Worm (Caenorhabditis elegans) whole organism, L3 larva: ENCODE results near the gene F15B10.3.

Experiments used
- R02D3.7 ChIP-seq: fragments of 150-350 bp; optimal IDR thresholded peaks from 2 replicates; lab custom pipeline; 2014; ENCODE audit warnings: missing biosample characterization, missing genetic modification characterization
- ZK546.5 ChIP-seq: sonication (generic microtip); optimal IDR thresholded peaks from 2 replicates; lab custom pipeline; 2017; ENCODE audit warnings: missing biosample characterization, missing genetic modification characterization
- aly-2 ChIP-seq: fragments of 150-350 bp; optimal IDR thresholded peaks from 2 replicates; lab custom pipeline; 2014; ENCODE audit warnings: missing biosample characterization, missing genetic modification characterization
- ama-1 ChIP-seq: fragments of 150-350 bp; optimal IDR thresholded peaks from 2 replicates; lab custom pipeline; 2018
- ceh-16 ChIP-seq: sonication (generic microtip); optimal IDR thresholded peaks from 2 replicates; lab custom pipeline; 2017; ENCODE audit warnings: missing biosample characterization, missing genetic modification characterization
- ceh-82 ChIP-seq: fragments of 150-350 bp; optimal IDR thresholded peaks from 2 replicates; lab custom pipeline; 2014; ENCODE audit warnings: missing biosample characterization, missing genetic modification characterization
- daf-12 ChIP-seq: fragments of 150-350 bp; optimal IDR thresholded peaks from 2 replicates; lab custom pipeline; 2014; ENCODE audit warnings: missing biosample characterization, missing genetic modification reagents, missing genetic modification characterization
- egl-27 ChIP-seq: sonication (generic microtip); optimal IDR thresholded peaks from 4 replicates; lab custom pipeline; 2017; ENCODE audit warnings: missing biosample characterization, missing genetic modification reagents, missing genetic modification characterization
- elt-1 ChIP-seq: fragments of 150-350 bp; optimal IDR thresholded peaks from 2 replicates; lab custom pipeline; 2014; ENCODE audit warnings: missing biosample characterization, missing genetic modification characterization
- elt-2 ChIP-seq: sonication (generic microtip); optimal IDR thresholded peaks from 2 replicates; lab custom pipeline; 2016; ENCODE audit warnings: missing genetic modification reagents, mild to moderate bottlenecking, missing genetic modification characterization, missing compliant biosample characterization
- elt-3 ChIP-seq, 3 experiments: fragments of 150-350 bp in 1 of 3; sonication (generic microtip) in 2 of 3; optimal IDR thresholded peaks; 2 replicates in 2 of 3; 4 replicates in 1 of 3; lab custom pipeline; 2014 to 2017; ENCODE audit warnings: missing biosample characterization in 3 of 3, missing genetic modification characterization in 3 of 3
- eor-1 ChIP-seq, 2 experiments: fragments of 150-350 bp; optimal IDR thresholded peaks; 2 replicates each; lab custom pipeline; 2014 to 2018; ENCODE audit warnings: missing biosample characterization in 2 of 2, missing genetic modification characterization in 2 of 2
- fkh-2 ChIP-seq: fragments of 150-350 bp; optimal IDR thresholded peaks from 2 replicates; lab custom pipeline; 2014; ENCODE audit warnings: missing biosample characterization, missing genetic modification reagents, missing genetic modification characterization
- fos-1 ChIP-seq: fragments of 150-350 bp; optimal IDR thresholded peaks from 2 replicates; lab custom pipeline; 2014; ENCODE audit warnings: missing biosample characterization, missing genetic modification characterization
- hmg-11 ChIP-seq: sonication (generic microtip); optimal IDR thresholded peaks from 2 replicates; lab custom pipeline; 2016; ENCODE audit warnings: missing genetic modification characterization, missing compliant biosample characterization
- jun-1 ChIP-seq: fragments of 150-350 bp; optimal IDR thresholded peaks from 2 replicates; lab custom pipeline; 2014; ENCODE audit warnings: missing biosample characterization, missing genetic modification reagents, missing genetic modification characterization
- lin-15B ChIP-seq: fragments of 150-350 bp; optimal IDR thresholded peaks from 2 replicates; lab custom pipeline; 2014; ENCODE audit warnings: missing biosample characterization, missing genetic modification characterization
- lin-39 ChIP-seq: fragments of 150-350 bp; optimal IDR thresholded peaks from 2 replicates; lab custom pipeline; 2018; ENCODE audit warnings: missing biosample characterization, missing genetic modification reagents, missing genetic modification characterization
- lsy-12 ChIP-seq: sonication (generic microtip); optimal IDR thresholded peaks from 2 replicates; lab custom pipeline; 2016; ENCODE audit warnings: mild to moderate bottlenecking, missing genetic modification characterization, missing compliant biosample characterization
- mml-1 ChIP-seq: fragments of 150-350 bp; sonication (generic microtip); optimal IDR thresholded peaks from 3 replicates; lab custom pipeline; 2014; ENCODE audit warnings: missing biosample characterization, missing genetic modification characterization
- nfya-1 ChIP-seq: sonication (generic microtip); optimal IDR thresholded peaks from 2 replicates; lab custom pipeline; 2017; ENCODE audit warnings: missing genetic modification characterization, mild to moderate bottlenecking, missing compliant biosample characterization, antibody characterized with exemption, moderate library complexity; ENCODE audit not compliant: insufficient read depth
- nhr-11 ChIP-seq: fragments of 150-350 bp; optimal IDR thresholded peaks from 2 replicates; lab custom pipeline; 2014; ENCODE audit warnings: missing biosample characterization, missing genetic modification characterization
- nhr-12 ChIP-seq: fragments of 150-350 bp; optimal IDR thresholded peaks from 2 replicates; lab custom pipeline; 2014; ENCODE audit warnings: missing biosample characterization, missing genetic modification characterization
- nhr-23 ChIP-seq: fragments of 150-350 bp; optimal IDR thresholded peaks from 2 replicates; lab custom pipeline; 2014; ENCODE audit warnings: missing biosample characterization, missing genetic modification reagents, missing genetic modification characterization
- nhr-237 ChIP-seq: fragments of 150-350 bp; optimal IDR thresholded peaks from 2 replicates; lab custom pipeline; 2014; ENCODE audit warnings: missing biosample characterization, missing genetic modification characterization
- nhr-25 ChIP-seq: sonication (generic microtip); optimal IDR thresholded peaks from 2 replicates; lab custom pipeline; 2017; ENCODE audit warnings: missing biosample characterization, missing genetic modification characterization
- nhr-43 ChIP-seq: sonication (generic microtip); optimal IDR thresholded peaks from 2 replicates; lab custom pipeline; 2016; ENCODE audit warnings: mild to moderate bottlenecking, missing genetic modification characterization, missing compliant biosample characterization; ENCODE audit not compliant: poor library complexity, severe bottlenecking
- nhr-67 ChIP-seq: fragments of 150-350 bp; optimal IDR thresholded peaks from 2 replicates; lab custom pipeline; 2014; ENCODE audit warnings: missing biosample characterization, missing genetic modification characterization
- nhr-76 ChIP-seq: fragments of 150-350 bp; sonication (generic microtip); optimal IDR thresholded peaks from 5 replicates; lab custom pipeline; 2014; ENCODE audit warnings: missing biosample characterization, missing genetic modification characterization
- pha-4 ChIP-seq: fragments of 150-350 bp; optimal IDR thresholded peaks from 2 replicates; lab custom pipeline; 2014; ENCODE audit warnings: missing biosample characterization, missing genetic modification reagents, missing genetic modification characterization
- pqm-1 ChIP-seq: fragments of 150-350 bp; optimal IDR thresholded peaks from 2 replicates; lab custom pipeline; 2017; ENCODE audit warnings: missing biosample characterization, missing genetic modification characterization, inconsistent platforms
- sea-2 ChIP-seq: fragments of 150-350 bp; sonication (generic microtip); optimal IDR thresholded peaks from 4 replicates; lab custom pipeline; 2014; ENCODE audit warnings: missing biosample characterization, missing genetic modification reagents, missing genetic modification characterization
- snpc-4 ChIP-seq: fragments of 150-350 bp; optimal IDR thresholded peaks from 2 replicates; lab custom pipeline; 2014; ENCODE audit warnings: missing biosample characterization, missing genetic modification characterization
- unc-62 ChIP-seq: fragments of 150-350 bp; sonication (generic microtip); optimal IDR thresholded peaks from 4 replicates; lab custom pipeline; 2014; ENCODE audit warnings: missing biosample characterization, missing genetic modification reagents, missing genetic modification characterization
- zag-1 ChIP-seq: fragments of 150-350 bp; optimal IDR thresholded peaks from 2 replicates; lab custom pipeline; 2014; ENCODE audit warnings: missing biosample characterization, missing genetic modification characterization

F15B10.3 gene

ce11 chrIV:6560434-6560833, 42.0 kb upstream of the F15B10.3 start, which contains the start of gene best-9:
Gene best-9 (plus strand): TSS chrIV:6560734.
- TF ChIP-seq ZK546.5 (tag; lab: Kevin White, UChicago) (no peak), eor-1 (tag; optimal IDR thresholded peaks at IDR 0.05; lab: Kevin White, UChicago) (no peak)

DNA sequence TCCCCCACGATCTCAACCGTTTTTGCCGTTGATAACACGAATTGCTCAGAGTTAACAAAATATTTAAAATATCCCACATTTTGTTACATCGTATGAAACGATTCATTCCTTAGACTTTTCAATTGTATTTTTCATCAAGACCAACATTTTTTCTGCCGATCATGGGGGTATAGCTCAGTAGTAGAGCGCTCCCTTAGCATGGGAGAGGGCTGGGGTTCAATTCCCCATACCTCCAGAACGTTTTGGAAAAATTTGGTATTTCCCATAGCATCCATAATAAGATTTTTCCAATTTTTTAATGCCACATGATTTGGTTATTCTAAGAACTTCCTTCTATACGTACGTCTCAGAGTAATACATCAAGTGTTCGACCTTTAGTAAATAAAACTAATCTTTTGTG, 40.4 kb upstream of the F15B10.3 start:
- TF ChIP-seq pha-4 (peak; percentile 38), elt-1 (tag; lab: Kevin White, UChicago) (no peak)

ce11 chrIV:6565605-6566004, 36.9 kb upstream of the F15B10.3 start:
- no peak for TF ChIP-seq nhr-76
- peak; percentile 44 for TF ChIP-seq snpc-4

- TF ChIP-seq elt-1 (tag; lab: Kevin White, UChicago) (no peak), elt-3 (tag; optimal IDR thresholded peaks at IDR 0.05; lab: Kevin White, UChicago) (no peak), daf-12 (no peak), nhr-25 (tag; lab: Kevin White, UChicago) (no peak), lin-15B (tag; lab: Kevin White, UChicago) (no peak), pha-4 (no peak), elt-2 (no peak), ama-1 (lab: Kevin White, UChicago) (no peak), lsy-12 (no peak), zag-1 (no peak), sea-2 (GFP tag; lab: Kevin White, UChicago) (no peak), nhr-12 (tag; lab: Kevin White, UChicago) (no peak), jun-1 (no peak)
These were observed 30.2 kb upstream of the F15B10.3 start, which contains the start of gene bicd-1 for ce11 chrIV:6572238-6572637. Gene bicd-1 (minus strand): TSS chrIV:6572338.

DNA sequence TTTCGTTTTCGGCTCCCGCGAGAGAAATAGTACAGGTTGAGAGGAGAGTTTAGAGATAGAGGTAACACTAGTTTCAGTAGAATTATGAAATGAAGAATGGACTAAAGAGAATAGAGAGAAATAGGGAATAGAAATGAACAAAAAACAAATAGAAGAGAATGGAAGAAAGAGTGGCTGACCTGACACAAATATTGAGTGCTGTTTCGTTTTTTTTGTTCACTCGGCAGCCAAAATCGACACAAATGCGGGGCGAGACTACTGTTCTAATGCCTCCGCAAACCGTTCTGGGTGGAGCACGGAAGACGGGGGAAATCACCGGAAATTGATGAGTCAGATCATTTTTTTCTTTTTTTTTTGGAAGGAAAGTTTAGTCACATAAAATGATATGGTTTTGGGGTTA, 29.8 kb upstream of the F15B10.3 start:
- TF ChIP-seq fkh-2 (no peak), pha-4 (peak; percentile 59), elt-1 (tag; lab: Kevin White, UChicago) (no peak), ceh-82 (no peak)

- TF ChIP-seq nfya-1 (tag; lab: Kevin White, UChicago) = peak; percentile 0
- TF ChIP-seq zag-1 = no peak
- no peak for TF ChIP-seq elt-1 (tag; lab: Kevin White, UChicago)
- peak; percentile 8 for TF ChIP-seq lin-39 (tag; lab: Kevin White, UChicago)
- TF ChIP-seq pqm-1 = peak; percentile 38
- TF ChIP-seq nhr-23 (tag; lab: Kevin White, UChicago) = no peak
- TF ChIP-seq elt-2 = peak; percentile 44
- TF ChIP-seq hmg-11 (tag; lab: Kevin White, UChicago) = peak; percentile 26
- TF ChIP-seq fos-1 (tag; lab: Kevin White, UChicago) = no peak
- TF ChIP-seq eor-1 (tag; optimal IDR thresholded peaks at IDR 0.05; lab: Kevin White, UChicago) = no peak
These were observed 28.1 kb upstream of the F15B10.3 start for ce11 chrIV:6574343-6574742.

DNA sequence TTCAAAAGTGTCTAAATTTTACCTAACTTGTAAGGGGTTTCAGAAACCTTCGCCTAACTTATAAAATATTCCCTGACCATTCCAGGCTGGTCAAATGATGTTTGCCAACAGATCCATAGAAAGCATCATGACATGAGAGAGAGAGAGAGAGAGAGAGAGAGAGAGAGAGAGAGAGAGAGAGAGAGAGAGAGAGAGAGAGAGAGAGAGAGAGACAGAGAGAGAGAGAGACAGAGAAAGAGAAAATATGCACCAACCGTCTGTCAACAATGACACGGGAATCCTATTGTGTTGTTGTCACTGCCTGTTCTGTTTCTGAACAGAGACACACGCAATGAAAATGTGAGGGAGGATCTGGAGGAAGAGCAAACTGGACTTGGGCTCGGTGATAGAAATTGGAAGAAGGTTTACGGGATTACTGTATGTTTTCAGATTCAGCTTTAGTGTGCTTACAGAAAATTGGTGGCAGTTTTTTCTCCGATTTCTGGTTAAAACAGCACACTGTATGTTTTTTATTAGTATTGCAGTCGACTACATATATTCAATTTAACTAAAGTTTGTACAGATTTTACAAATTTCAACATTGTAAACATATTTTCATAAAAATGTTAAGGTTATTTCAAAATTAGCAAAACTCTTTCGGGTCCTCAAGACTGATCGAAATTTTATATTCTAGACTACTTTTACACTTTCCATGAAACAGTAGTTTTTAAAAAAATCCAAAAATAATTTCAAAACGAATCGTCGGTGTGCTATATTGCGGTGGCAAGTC, 26.3 kb upstream of the F15B10.3 start:
- TF ChIP-seq daf-12 (no peak), pha-4 (peak; percentile 74)
- TF ChIP-seq, all 47 proteins: peak for 1

- TF ChIP-seq unc-62 (GFP tag; lab: Kevin White, UChicago) (no peak), snpc-4 (no peak), hmg-11 (tag; lab: Kevin White, UChicago) (peak; percentile 58), lin-15B (tag; lab: Kevin White, UChicago) (peak; percentile 30), mml-1 (no peak), ZK546.5 (tag; lab: Kevin White, UChicago) (no peak), pha-4 (peak; percentile 80), egl-27 (tag; lab: Kevin White, UChicago) (no peak), nhr-76 (no peak), nhr-25 (tag; lab: Kevin White, UChicago) (peak; percentile 81), nhr-11 (no peak), ceh-16 (tag; lab: Kevin White, UChicago) (no peak), nhr-23 (tag; lab: Kevin White, UChicago) (peak; percentile 76), nfya-1 (tag; lab: Kevin White, UChicago) (peak; percentile 59), lsy-12 (peak; percentile 11), pqm-1 (peak; percentile 50), aly-2 (tag; lab: Kevin White, UChicago) (no peak), daf-12 (no peak), jun-1 (peak; percentile 17), R02D3.7 (tag; lab: Kevin White, UChicago) (peak; percentile 12), zag-1 (no peak), eor-1 (tag; optimal IDR thresholded peaks at IDR 0.05; lab: Kevin White, UChicago) (no peak), nhr-67 (tag; lab: Kevin White, UChicago) (no peak), nhr-237 (tag; lab: Kevin White, UChicago) (no peak), fkh-2 (no peak), ceh-82 (no peak), elt-1 (tag; lab: Kevin White, UChicago) (no peak), nhr-43 (tag; lab: Kevin White, UChicago) (peak; percentile 43)
These were observed 25.8 kb upstream of the F15B10.3 start for ce11 chrIV:6576728-6577101.
